Worm (Caenorhabditis elegans) whole organism, L1 larva: ENCODE results near the gene ddn-3.

Experiments used
- F16B12.6 ChIP-seq: fragments of 150-350 bp; optimal IDR thresholded peaks from 2 replicates; lab custom pipeline; 2014; ENCODE audit warnings: missing biosample characterization, missing genetic modification characterization
- ceh-82 ChIP-seq, 3 experiments: fragments of 150-350 bp in 1 of 3; sonication (generic microtip) in 2 of 3; optimal IDR thresholded peaks; 2 replicates each; lab custom pipeline; 2014 to 2017; ENCODE audit warnings: missing biosample characterization in 3 of 3, missing genetic modification characterization in 3 of 3
- ces-1 ChIP-seq: fragments of 150-350 bp; optimal IDR thresholded peaks from 2 replicates; lab custom pipeline; 2014; ENCODE audit warnings: missing biosample characterization, missing genetic modification reagents, missing genetic modification characterization
- elt-3 ChIP-seq, 6 experiments: fragments of 150-350 bp in 1 of 6; sonication (generic microtip); optimal IDR thresholded peaks; 2 replicates each; lab custom pipeline; 2017 to 2018; ENCODE audit warnings: missing biosample characterization in 6 of 6, missing genetic modification characterization in 6 of 6, inconsistent platforms in 1 of 6
- fos-1 ChIP-seq: fragments of 150-350 bp; optimal IDR thresholded peaks from 2 replicates; lab custom pipeline; 2014; ENCODE audit warnings: missing biosample characterization, missing genetic modification characterization
- grh-1 ChIP-seq: fragments of 200-800 bp; sonication (Bioruptor generic); IDR thresholded peaks from 2 replicates; pipeline ENCODE4 v1.3.6; 2022; ENCODE audit warnings: missing genetic modification reagents, missing genetic modification characterization, missing compliant biosample characterization
- lin-35 ChIP-seq, 2 experiments: fragments of 150-350 bp; optimal IDR thresholded peaks; 2 replicates each; lab custom pipeline; 2014; ENCODE audit warnings: missing biosample characterization in 2 of 2, missing genetic modification characterization in 2 of 2, missing genetic modification reagents in 2 of 2
- lin-39 ChIP-seq: fragments of 150-350 bp; optimal IDR thresholded peaks from 2 replicates; lab custom pipeline; 2014; ENCODE audit warnings: missing biosample characterization, missing genetic modification reagents, missing genetic modification characterization
- mdl-1 ChIP-seq, 2 experiments: fragments of 150-350 bp; optimal IDR thresholded peaks; 2 replicates each; lab custom pipeline; 2014 to 2017; ENCODE audit warnings: missing biosample characterization in 2 of 2, missing genetic modification characterization in 2 of 2, inconsistent platforms in 1 of 2
- mep-1 ChIP-seq: fragments of 150-350 bp; optimal IDR thresholded peaks from 2 replicates; lab custom pipeline; 2014; ENCODE audit warnings: missing biosample characterization, missing genetic modification characterization
- nhr-11 ChIP-seq: fragments of 150-350 bp; optimal IDR thresholded peaks from 2 replicates; lab custom pipeline; 2014; ENCODE audit warnings: missing biosample characterization, missing genetic modification characterization
- nhr-90 ChIP-seq: sonication (generic microtip); optimal IDR thresholded peaks from 2 replicates; lab custom pipeline; 2016; ENCODE audit warnings: mild to moderate bottlenecking, missing genetic modification characterization, missing compliant biosample characterization; ENCODE audit not compliant: poor library complexity
- skn-1 ChIP-seq: fragments of 150-350 bp; optimal IDR thresholded peaks from 2 replicates; lab custom pipeline; 2014; ENCODE audit warnings: missing biosample characterization, missing genetic modification characterization
- ztf-11 ChIP-seq, 2 experiments: sonication (generic microtip); optimal IDR thresholded peaks; 2 replicates each; lab custom pipeline; 2016 to 2017; ENCODE audit warnings: missing genetic modification characterization in 2 of 2, missing biosample characterization in 1 of 2, missing compliant biosample characterization in 1 of 2

- TF ChIP-seq fos-1 (tag; lab: Kevin White, UChicago) (no peak), nhr-90 (tag; lab: Kevin White, UChicago) (no peak), elt-3 (tag; optimal IDR thresholded peaks at IDR 0.05; lab: Kevin White, UChicago) (no peak), ztf-11 (tag; optimal IDR thresholded peaks at IDR 0.05; lab: Kevin White, UChicago) (no peak), mdl-1 (tag; optimal IDR thresholded peaks at IDR 0.05; lab: Kevin White, UChicago) (no peak), F16B12.6 (no peak), ceh-82 (tag; optimal IDR thresholded peaks at IDR 0.05; lab: Kevin White, UChicago) (no peak), ces-1 (GFP tag; lab: Kevin White, UChicago) (no peak), lin-35 (GFP tag; optimal IDR thresholded peaks at IDR 0.05; lab: Kevin White, UChicago) (no peak), skn-1 (tag; lab: Kevin White, UChicago) (no peak), mep-1 (tag; lab: Kevin White, UChicago) (no peak), nhr-11 (no peak), lin-39 (tag; lab: Kevin White, UChicago) (no peak), grh-1 (no peak)
Observed at ce11 chrV:14285803-14286202, 25.2 kb downstream of the ddn-3 start, which contains the start of gene F40G12.11.
